Worm (Caenorhabditis elegans) whole organism, young adult: Measurements from ENCODE around the gene F02D10.6.

Source experiments
- F10E7.11 ChIP-seq: sonication (generic microtip); optimal IDR thresholded peaks from 2 replicates; lab custom pipeline; 2017; ENCODE audit warnings: mild to moderate bottlenecking, missing genetic modification characterization, moderate library complexity, missing compliant biosample characterization
- F22D6.2 ChIP-seq: sonication (generic microtip); optimal IDR thresholded peaks from 2 replicates; lab custom pipeline; 2016; ENCODE audit warnings: mild to moderate bottlenecking, missing genetic modification characterization, missing compliant biosample characterization
- F23B12.7 ChIP-seq: sonication (generic microtip); optimal IDR thresholded peaks from 2 replicates; lab custom pipeline; 2017; ENCODE audit warnings: missing genetic modification characterization, mild to moderate bottlenecking, missing compliant biosample characterization, antibody characterized with exemption, moderate library complexity; ENCODE audit not compliant: insufficient read depth
- ZK185.1 ChIP-seq: sonication (generic microtip); optimal IDR thresholded peaks from 2 replicates; lab custom pipeline; 2016; ENCODE audit warnings: mild to moderate bottlenecking, missing genetic modification characterization, missing compliant biosample characterization; ENCODE audit not compliant: poor library complexity, severe bottlenecking
- akir-1 ChIP-seq: fragments of 200-800 bp; sonication (Bioruptor generic); optimal IDR thresholded peaks from 2 replicates; lab custom pipeline; 2018; ENCODE audit warnings: mild to moderate bottlenecking, missing genetic modification characterization, moderate library complexity, missing compliant biosample characterization
- attf-3 ChIP-seq: fragments of 200-800 bp; sonication (Bioruptor generic); conservative IDR thresholded peaks from 2 replicates; pipeline ENCODE4 v1.3.6; 2022; ENCODE audit warnings: missing genetic modification reagents, missing genetic modification characterization, missing compliant biosample characterization
- ceh-40 ChIP-seq: fragments of 200-800 bp; sonication (Bioruptor generic); IDR thresholded peaks from 2 replicates; pipeline ENCODE4 v1.3.6; 2022; ENCODE audit warnings: missing genetic modification characterization, missing compliant biosample characterization
- dpl-1 ChIP-seq: fragments of 150-350 bp; optimal IDR thresholded peaks from 2 replicates; lab custom pipeline; 2014; ENCODE audit warnings: missing biosample characterization, missing genetic modification reagents, missing genetic modification characterization
- ekl-4 ChIP-seq: fragments of 200-800 bp; sonication (Bioruptor generic); IDR thresholded peaks from 2 replicates; pipeline ENCODE4 v1.3.6; 2022; ENCODE audit warnings: missing genetic modification reagents, missing genetic modification characterization, missing compliant biosample characterization
- ets-4 ChIP-seq: fragments of 200-800 bp; sonication (Bioruptor generic); optimal IDR thresholded peaks from 2 replicates; lab custom pipeline; 2018; ENCODE audit warnings: mild to moderate bottlenecking, missing genetic modification characterization, missing compliant biosample characterization
- pha-4 ChIP-seq: fragments of 150-350 bp; sonication (generic microtip); optimal IDR thresholded peaks from 2 replicates; lab custom pipeline; 2014; ENCODE audit warnings: missing biosample characterization, missing genetic modification reagents, missing genetic modification characterization
- sea-2 ChIP-seq: fragments of 200-800 bp; sonication (Bioruptor generic); IDR thresholded peaks from 2 replicates; pipeline ENCODE4 v1.3.6; 2022; ENCODE audit warnings: missing genetic modification characterization, missing compliant biosample characterization
- snpc-4 ChIP-seq, 5 experiments: fragments of 150-350 bp in 1 of 5; sonication (generic microtip) in 4 of 5; optimal IDR thresholded peaks; 2 replicates each; lab custom pipeline; 2014 to 2018; ENCODE audit warnings: missing genetic modification characterization in 5 of 5, missing biosample characterization in 3 of 5, antibody characterized with exemption in 2 of 5, mild to moderate bottlenecking in 2 of 5, missing compliant biosample characterization in 2 of 5, missing genotype in 2 of 5, moderate library complexity in 2 of 5, missing genetic modification reagents in 1 of 5

DNA sequence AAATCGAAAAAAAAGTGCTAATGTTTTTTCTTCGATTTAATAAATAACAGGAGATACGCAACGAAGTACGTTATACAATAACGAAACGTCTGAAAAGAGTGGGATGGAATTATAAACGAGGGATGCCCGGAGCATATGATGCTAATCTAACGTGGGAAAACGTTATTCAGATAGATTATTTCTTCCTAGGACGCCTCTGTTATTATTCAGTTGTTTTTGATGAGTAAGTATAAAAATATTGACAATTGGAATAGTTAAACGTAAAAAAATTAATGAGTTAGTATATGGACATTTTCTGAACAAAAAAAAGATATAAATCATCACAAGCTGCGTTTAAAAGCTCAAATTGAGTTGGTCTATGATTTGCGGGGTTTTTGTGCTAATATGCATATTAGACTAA is 33.3 kb upstream of the F02D10.6 start, which contains the start of gene srd-51:
- TF ChIP-seq attf-3 (GFP tag; lab: Robert Waterston, UW), result no peak
- TF ChIP-seq F22D6.2, result no peak
- no peak for TF ChIP-seq sea-2 (GFP tag; lab: Robert Waterston, UW)
- no peak for TF ChIP-seq dpl-1
- TF ChIP-seq snpc-4 (GFP tag; optimal IDR thresholded peaks at IDR 0.05; lab: Kevin White, UChicago), result no peak
- no peak for TF ChIP-seq snpc-4 (tag; optimal IDR thresholded peaks at IDR 0.05; lab: Kevin White, UChicago)
- TF ChIP-seq ceh-40 (GFP tag; lab: Robert Waterston, UW), result no peak
- TF ChIP-seq ets-4 (GFP tag; lab: Kevin White, UChicago), result no peak
- no peak for TF ChIP-seq F10E7.11 (tag; lab: Kevin White, UChicago)
- TF ChIP-seq F23B12.7, result no peak
- TF ChIP-seq ZK185.1, result no peak
- TF ChIP-seq pha-4 (tag; lab: Kevin White, UChicago), result no peak
- TF ChIP-seq akir-1 (GFP tag; lab: Kevin White, UChicago), result no peak
- TF ChIP-seq ekl-4 (GFP tag; lab: Robert Waterston, UW), result no peak
